Worm (Caenorhabditis elegans) whole organism, late embryonic: ENCODE data around the gene slcr-46.3.

Source experiments
- C08G9.2 ChIP-seq: sonication (generic microtip); optimal IDR thresholded peaks from 2 replicates; lab custom pipeline; 2016; ENCODE audit warnings: mild to moderate bottlenecking, missing genetic modification characterization, moderate library complexity, missing compliant biosample characterization
- F13H6.1 ChIP-seq: sonication (generic microtip); optimal IDR thresholded peaks from 2 replicates; lab custom pipeline; 2016; ENCODE audit warnings: missing genetic modification characterization, missing compliant biosample characterization
- ceh-14 ChIP-seq: sonication (generic microtip); optimal IDR thresholded peaks from 2 replicates; lab custom pipeline; 2016; ENCODE audit warnings: missing genotype, missing genetic modification characterization, missing compliant biosample characterization
- ceh-2 ChIP-seq: sonication (generic microtip); optimal IDR thresholded peaks from 2 replicates; lab custom pipeline; 2016; ENCODE audit warnings: missing genotype, missing genetic modification characterization, missing compliant biosample characterization
- ceh-30 ChIP-seq: fragments of 150-350 bp; optimal IDR thresholded peaks from 2 replicates; lab custom pipeline; 2014; ENCODE audit warnings: missing biosample characterization, missing genetic modification characterization
- ceh-31 ChIP-seq: sonication (generic microtip); optimal IDR thresholded peaks from 2 replicates; lab custom pipeline; 2016; ENCODE audit warnings: missing genetic modification characterization, missing compliant biosample characterization
- ceh-34 ChIP-seq: sonication (generic microtip); optimal IDR thresholded peaks from 2 replicates; lab custom pipeline; 2016; ENCODE audit warnings: mild to moderate bottlenecking, missing genetic modification characterization, missing compliant biosample characterization
- ceh-9 ChIP-seq: sonication (generic microtip); optimal IDR thresholded peaks from 2 replicates; lab custom pipeline; 2016; ENCODE audit warnings: mild to moderate bottlenecking, missing genetic modification characterization, inconsistent platforms, missing compliant biosample characterization
- che-1 ChIP-seq: sonication (generic microtip); optimal IDR thresholded peaks from 2 replicates; lab custom pipeline; 2016; ENCODE audit warnings: mild to moderate bottlenecking, missing genetic modification characterization, missing compliant biosample characterization
- dve-1 ChIP-seq: sonication (generic microtip); optimal IDR thresholded peaks from 2 replicates; lab custom pipeline; 2017; ENCODE audit warnings: antibody characterized with exemption, mild to moderate bottlenecking, missing genetic modification characterization, missing compliant biosample characterization
- elt-2 ChIP-seq: sonication (generic microtip); optimal IDR thresholded peaks from 2 replicates; lab custom pipeline; 2016; ENCODE audit warnings: missing genetic modification reagents, missing genetic modification characterization, missing compliant biosample characterization
- eyg-1 ChIP-seq: sonication (generic microtip); optimal IDR thresholded peaks from 2 replicates; lab custom pipeline; 2016; ENCODE audit warnings: missing genotype, missing genetic modification characterization, missing compliant biosample characterization
- hlh-13 ChIP-seq: fragments of 200-800 bp; sonication (Bioruptor generic); optimal IDR thresholded peaks from 2 replicates; lab custom pipeline; 2018; ENCODE audit warnings: mild to moderate bottlenecking, missing genetic modification characterization, missing compliant biosample characterization
- hlh-30 ChIP-seq: sonication (generic microtip); optimal IDR thresholded peaks from 2 replicates; lab custom pipeline; 2017; ENCODE audit warnings: antibody characterized with exemption, missing genetic modification characterization, missing compliant biosample characterization; ENCODE audit not compliant: insufficient read depth
- hlh-8 ChIP-seq: sonication (generic microtip); optimal IDR thresholded peaks from 2 replicates; lab custom pipeline; 2016; ENCODE audit warnings: missing genotype, missing genetic modification characterization, missing compliant biosample characterization
- mec-3 ChIP-seq: sonication (generic microtip); optimal IDR thresholded peaks from 2 replicates; lab custom pipeline; 2016; ENCODE audit warnings: borderline replicate concordance, missing genetic modification characterization, missing compliant biosample characterization
- npax-4 ChIP-seq: sonication (generic microtip); optimal IDR thresholded peaks from 2 replicates; lab custom pipeline; 2016; ENCODE audit warnings: missing genetic modification characterization, missing compliant biosample characterization
- pag-3 ChIP-seq: sonication (generic microtip); optimal IDR thresholded peaks from 2 replicates; lab custom pipeline; 2016; ENCODE audit warnings: missing compliant biosample characterization, missing genetic modification characterization, borderline replicate concordance
- pat-9 ChIP-seq: fragments of 200-800 bp; sonication (Bioruptor generic); optimal IDR thresholded peaks from 2 replicates; lab custom pipeline; 2018; ENCODE audit warnings: mild to moderate bottlenecking, missing genetic modification characterization, moderate library complexity, missing compliant biosample characterization
- pax-1 ChIP-seq: fragments of 150-350 bp; optimal IDR thresholded peaks from 2 replicates; lab custom pipeline; 2014; ENCODE audit warnings: missing biosample characterization, missing genetic modification characterization
- ref-2 ChIP-seq: sonication (generic microtip); optimal IDR thresholded peaks from 2 replicates; lab custom pipeline; 2016; ENCODE audit warnings: missing genetic modification characterization, missing compliant biosample characterization
- sdc-2 ChIP-seq: sonication (generic microtip); optimal IDR thresholded peaks from 2 replicates; lab custom pipeline; 2016; ENCODE audit warnings: missing genotype, missing genetic modification characterization, missing compliant biosample characterization
- sox-4 ChIP-seq: sonication (generic microtip); optimal IDR thresholded peaks from 2 replicates; lab custom pipeline; 2017; ENCODE audit warnings: mild to moderate bottlenecking, missing genetic modification characterization, inconsistent platforms, missing compliant biosample characterization
- syd-9 ChIP-seq: sonication (generic microtip); optimal IDR thresholded peaks from 2 replicates; lab custom pipeline; 2016; ENCODE audit warnings: mild to moderate bottlenecking, missing genetic modification characterization, moderate library complexity, missing compliant biosample characterization
- tbx-7 ChIP-seq: sonication (generic microtip); optimal IDR thresholded peaks from 2 replicates; lab custom pipeline; 2016; ENCODE audit warnings: missing genotype, missing genetic modification characterization, missing compliant biosample characterization
- zip-5 ChIP-seq: sonication (generic microtip); optimal IDR thresholded peaks from 2 replicates; lab custom pipeline; 2016; ENCODE audit warnings: missing genetic modification characterization, missing compliant biosample characterization
- ztf-16 ChIP-seq: sonication (generic microtip); optimal IDR thresholded peaks from 2 replicates; lab custom pipeline; 2017; ENCODE audit warnings: missing genetic modification characterization, missing compliant biosample characterization

slcr-46.3 gene

DNA sequence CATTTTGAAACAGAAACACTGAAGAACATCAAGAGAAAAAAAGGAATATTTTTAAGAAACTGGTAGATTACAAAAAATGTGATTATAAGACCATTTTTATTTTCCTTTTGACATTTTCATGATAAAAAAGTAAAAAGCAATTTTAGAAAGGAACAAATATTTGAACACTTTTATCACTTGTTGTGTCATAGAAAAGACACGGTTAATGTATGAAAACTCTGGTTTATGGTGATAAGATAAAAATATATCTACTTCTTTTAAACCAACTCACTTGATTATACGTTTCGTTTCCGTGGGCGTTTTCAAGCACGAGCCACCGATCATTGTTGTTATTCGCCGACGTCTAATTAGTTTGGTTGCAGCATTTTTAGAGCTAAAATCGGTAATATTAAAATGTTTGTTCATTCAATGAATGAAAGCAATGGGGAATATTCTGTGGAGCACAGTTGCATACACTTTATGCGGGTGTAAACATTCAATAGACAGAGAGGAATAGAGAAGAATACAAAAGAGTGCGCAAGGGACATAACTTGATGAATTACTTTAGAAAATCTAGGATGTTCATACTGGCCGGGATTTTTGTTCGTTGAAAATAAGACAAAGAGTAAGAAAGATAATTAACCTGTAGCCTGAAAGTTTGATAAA lies 50.6 kb downstream of the slcr-46.3 start, which contains the start of gene sulp-8:
Gene sulp-8, minus strand, starts transcription at position 469 of the 645 bp plus-strand sequence.
- TF ChIP-seq ref-2 (tag; lab: Kevin White, UChicago) = no peak
- TF ChIP-seq tbx-7 = no peak
- no peak for TF ChIP-seq C08G9.2 (tag; lab: Kevin White, UChicago)
- TF ChIP-seq sox-4 (tag; lab: Kevin White, UChicago) = no peak
- no peak for TF ChIP-seq ceh-31 (tag; lab: Kevin White, UChicago)
- no peak for TF ChIP-seq pax-1 (tag; lab: Kevin White, UChicago)
- no peak for TF ChIP-seq ztf-16
- no peak for TF ChIP-seq ceh-14 (tag; lab: Kevin White, UChicago)
- TF ChIP-seq ceh-34 (tag; lab: Kevin White, UChicago) = no peak
- no peak for TF ChIP-seq pag-3 (tag; lab: Kevin White, UChicago)
- TF ChIP-seq hlh-30 (tag; lab: Kevin White, UChicago) = no peak
- TF ChIP-seq dve-1 (tag; lab: Kevin White, UChicago) = no peak
- no peak for TF ChIP-seq elt-2
- TF ChIP-seq hlh-13 (GFP tag; lab: Kevin White, UChicago) = no peak
- TF ChIP-seq ceh-30 (tag; lab: Kevin White, UChicago) = no peak
- no peak for TF ChIP-seq ceh-9 (tag; lab: Kevin White, UChicago)
- TF ChIP-seq mec-3 (tag; lab: Kevin White, UChicago) = no peak

DNA sequence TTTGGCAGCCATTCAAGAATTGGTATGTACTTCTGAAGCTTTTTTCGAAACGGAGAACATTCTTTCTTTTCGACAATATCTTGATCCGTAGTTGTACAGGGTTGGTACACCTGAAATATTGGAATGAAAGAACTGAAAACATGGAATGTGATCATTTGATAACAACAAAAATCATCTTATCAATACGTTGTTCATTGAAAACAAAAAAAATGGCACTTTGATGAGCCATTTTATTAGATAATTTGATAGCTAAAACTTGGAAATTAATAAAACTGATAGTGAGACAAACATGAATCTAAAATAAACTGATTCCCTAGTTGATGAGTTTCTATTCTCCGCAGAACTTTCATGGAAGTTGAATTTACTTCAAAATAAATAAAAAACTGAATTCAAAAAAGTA lies 51.4 kb downstream of the slcr-46.3 start:
- no peak for TF ChIP-seq npax-4 (tag; lab: Kevin White, UChicago)
- TF ChIP-seq zip-5 (tag; lab: Kevin White, UChicago) = no peak
- TF ChIP-seq ceh-2 (tag; lab: Kevin White, UChicago) = no peak
- TF ChIP-seq che-1 (tag; lab: Kevin White, UChicago) = no peak
- TF ChIP-seq pat-9 (tag; lab: Kevin White, UChicago) = no peak
- no peak for TF ChIP-seq hlh-8
- no peak for TF ChIP-seq eyg-1 (tag; lab: Kevin White, UChicago)
- no peak for TF ChIP-seq elt-2
- no peak for TF ChIP-seq sdc-2 (tag; lab: Kevin White, UChicago)
- TF ChIP-seq syd-9 (tag; lab: Kevin White, UChicago) = no peak
- no peak for TF ChIP-seq F13H6.1 (tag; lab: Kevin White, UChicago)
